Worm (Caenorhabditis elegans) whole organism, L2 larva: Measurements from ENCODE around the gene unc-115.

ENCODE experiments used
- R02D3.7 ChIP-seq: fragments of 150-350 bp; optimal IDR thresholded peaks from 2 replicates; lab custom pipeline; 2014; ENCODE audit warnings: missing biosample characterization, missing genetic modification characterization
- ama-1 ChIP-seq: fragments of 150-350 bp; optimal IDR thresholded peaks from 2 replicates; lab custom pipeline; 2018; ENCODE audit warnings: inconsistent platforms
- dmd-4 ChIP-seq: sonication (generic microtip); optimal IDR thresholded peaks from 2 replicates; lab custom pipeline; 2017; ENCODE audit warnings: missing biosample characterization, missing genetic modification characterization
- egl-27 ChIP-seq: sonication (generic microtip); optimal IDR thresholded peaks from 3 replicates; lab custom pipeline; 2017; ENCODE audit warnings: missing biosample characterization, missing genetic modification reagents, missing genetic modification characterization
- elt-1 ChIP-seq: fragments of 150-350 bp; optimal IDR thresholded peaks from 2 replicates; lab custom pipeline; 2014; ENCODE audit warnings: missing biosample characterization, missing genetic modification characterization
- lin-11 ChIP-seq: fragments of 150-350 bp; sonication (generic microtip); optimal IDR thresholded peaks from 2 replicates; lab custom pipeline; 2014; ENCODE audit warnings: missing biosample characterization, missing genetic modification characterization, inconsistent platforms, mixed read lengths
- mdl-1 ChIP-seq, 2 experiments: fragments of 150-350 bp in 1 of 2; sonication (generic microtip) in 1 of 2; optimal IDR thresholded peaks; 2 replicates each; lab custom pipeline; 2017; ENCODE audit warnings: missing biosample characterization in 2 of 2, missing genetic modification characterization in 2 of 2
- nhr-23 ChIP-seq: fragments of 150-350 bp; optimal IDR thresholded peaks from 2 replicates; lab custom pipeline; 2014; ENCODE audit warnings: missing biosample characterization, missing genetic modification reagents, missing genetic modification characterization
- nhr-77 ChIP-seq: fragments of 150-350 bp; optimal IDR thresholded peaks from 2 replicates; lab custom pipeline; 2014; ENCODE audit warnings: missing biosample characterization, missing genetic modification characterization
- unc-62 ChIP-seq: fragments of 150-350 bp; optimal IDR thresholded peaks from 2 replicates; lab custom pipeline; 2014; ENCODE audit warnings: missing biosample characterization, missing genetic modification reagents, missing genetic modification characterization

DNA sequence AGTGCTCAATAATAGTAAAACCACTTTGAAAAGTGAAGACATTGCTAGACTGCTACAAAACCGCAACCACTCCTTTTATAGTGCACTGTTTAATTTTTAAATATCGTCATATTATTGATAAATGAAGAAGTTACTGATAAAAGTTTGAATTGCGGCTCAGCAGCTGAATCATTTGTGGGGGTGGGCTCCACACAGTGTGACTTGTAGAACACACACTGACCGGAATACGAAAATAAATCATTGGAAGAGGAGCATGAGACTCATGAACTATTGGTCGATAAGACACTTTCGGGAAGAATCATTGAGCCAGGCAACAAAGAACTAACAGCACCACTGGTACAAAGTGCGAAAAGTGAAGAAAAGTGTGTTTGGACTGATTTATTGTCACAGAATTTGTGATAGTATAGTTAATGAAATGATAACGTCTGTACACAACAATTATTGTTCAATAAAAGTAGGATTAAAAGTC, 4.7 kb upstream of the unc-115 start, which contains the start of gene oac-14:
- TF ChIP-seq elt-1 (tag; lab: Kevin White, UChicago), result no peak
- TF ChIP-seq lin-11 (tag; lab: Kevin White, UChicago), result no peak
- TF ChIP-seq dmd-4 (tag; lab: Kevin White, UChicago), result no peak
- no peak for TF ChIP-seq egl-27 (tag; lab: Kevin White, UChicago)
- no peak for TF ChIP-seq nhr-77 (tag; lab: Kevin White, UChicago)
- TF ChIP-seq ama-1 (lab: Kevin White, UChicago), result no peak
- no peak for TF ChIP-seq mdl-1 (tag; optimal IDR thresholded peaks at IDR 0.05; lab: Kevin White, UChicago)
- no peak for TF ChIP-seq nhr-23 (tag; lab: Kevin White, UChicago)
- no peak for TF ChIP-seq R02D3.7 (tag; lab: Kevin White, UChicago)
- no peak for TF ChIP-seq unc-62
